Worm (Caenorhabditis elegans) whole organism, L4/young adult: ENCODE data around the gene dph-3.

Experiments
- W03F9.2 ChIP-seq: fragments of 150-350 bp; optimal IDR thresholded peaks from 2 replicates; lab custom pipeline; 2014; ENCODE audit warnings: missing biosample characterization, missing genetic modification characterization
- him-1 ChIP-seq: sonication (generic microtip); optimal IDR thresholded peaks from 2 replicates; lab custom pipeline; 2016; ENCODE audit warnings: missing genotype, missing genetic modification reagents, missing genetic modification characterization, missing compliant biosample characterization

DNA sequence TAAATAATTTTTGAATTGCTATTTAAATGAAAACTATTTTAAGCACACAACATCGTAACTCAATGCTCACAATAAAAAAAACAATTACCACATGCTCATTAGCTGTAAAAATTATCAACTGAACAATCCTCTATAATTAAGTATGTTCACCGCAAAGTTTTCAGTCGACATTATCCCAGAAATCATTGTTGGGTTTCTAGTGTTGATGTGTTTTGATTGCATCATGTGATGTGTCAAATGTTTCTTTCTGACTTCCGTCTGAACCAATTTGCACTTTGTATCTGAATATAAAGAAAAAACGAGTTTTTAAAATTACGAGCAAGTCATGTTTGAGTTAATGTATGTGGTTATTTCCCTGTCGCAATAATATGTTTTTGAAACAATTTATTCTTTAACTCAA is 10.9 kb downstream of the dph-3 start:
- TF ChIP-seq W03F9.2 (tag; lab: Kevin White, UChicago), result no peak
- TF ChIP-seq him-1 (tag; lab: Kevin White, UChicago), result no peak
